Worm (Caenorhabditis elegans) whole organism, young adult: ENCODE measurements around the gene smc-6.

ENCODE experiments used
- B0261.1 ChIP-seq: sonication (generic microtip); optimal IDR thresholded peaks from 2 replicates; lab custom pipeline; 2016; ENCODE audit warnings: mild to moderate bottlenecking, missing genetic modification characterization, moderate library complexity, missing compliant biosample characterization
- D2030.7 ChIP-seq: fragments of 200-800 bp; sonication (Bioruptor generic); IDR thresholded peaks from 2 replicates; pipeline ENCODE4 v1.3.6; 2022; ENCODE audit warnings: missing genetic modification reagents, missing genetic modification characterization, missing compliant biosample characterization
- F33H1.4 ChIP-seq: fragments of 200-800 bp; sonication (Bioruptor generic); IDR thresholded peaks from 2 replicates; pipeline ENCODE4 v1.3.6; 2022; ENCODE audit warnings: missing genetic modification reagents, missing genetic modification characterization, missing compliant biosample characterization
- F49E8.2 ChIP-seq: sonication (generic microtip); optimal IDR thresholded peaks from 3 replicates; lab custom pipeline; 2017; ENCODE audit warnings: missing genetic modification characterization, mild to moderate bottlenecking, missing compliant biosample characterization, antibody characterized with exemption, moderate library complexity; ENCODE audit not compliant: insufficient read depth
- F57C9.4 ChIP-seq: sonication (generic microtip); optimal IDR thresholded peaks from 2 replicates; lab custom pipeline; 2017; ENCODE audit warnings: mild to moderate bottlenecking, missing genetic modification characterization, missing compliant biosample characterization
- akir-1 ChIP-seq: fragments of 200-800 bp; sonication (Bioruptor generic); optimal IDR thresholded peaks from 2 replicates; lab custom pipeline; 2018; ENCODE audit warnings: mild to moderate bottlenecking, missing genetic modification characterization, moderate library complexity, missing compliant biosample characterization
- atf-7 ChIP-seq: sonication (generic microtip); optimal IDR thresholded peaks from 2 replicates; lab custom pipeline; 2017; ENCODE audit warnings: mild to moderate bottlenecking, missing genetic modification characterization, missing compliant biosample characterization
- attf-3 ChIP-seq: fragments of 200-800 bp; sonication (Bioruptor generic); conservative IDR thresholded peaks from 2 replicates; pipeline ENCODE4 v1.3.6; 2022; ENCODE audit warnings: missing genetic modification reagents, missing genetic modification characterization, missing compliant biosample characterization
- bed-2 ChIP-seq: fragments of 200-800 bp; sonication (Bioruptor generic); IDR thresholded peaks from 2 replicates; pipeline ENCODE4 v1.3.6; 2022; ENCODE audit warnings: missing genetic modification reagents, missing genetic modification characterization, missing compliant biosample characterization
- ceh-79 ChIP-seq: sonication (generic microtip); optimal IDR thresholded peaks from 2 replicates; lab custom pipeline; 2017; ENCODE audit warnings: mild to moderate bottlenecking, missing genetic modification characterization, missing compliant biosample characterization
- ceh-91 ChIP-seq: fragments of 200-800 bp; sonication (Bioruptor generic); IDR thresholded peaks from 2 replicates; pipeline ENCODE4 v1.3.6; 2022; ENCODE audit warnings: missing genetic modification reagents, missing genetic modification characterization, missing compliant biosample characterization
- dox-1 ChIP-seq: fragments of 200-800 bp; sonication (Bioruptor generic); IDR thresholded peaks from 2 replicates; pipeline ENCODE4 v1.3.6; 2022; ENCODE audit warnings: missing genetic modification reagents, missing genetic modification characterization, missing compliant biosample characterization
- dpl-1 ChIP-seq: fragments of 150-350 bp; optimal IDR thresholded peaks from 2 replicates; lab custom pipeline; 2014; ENCODE audit warnings: missing biosample characterization, missing genetic modification reagents, missing genetic modification characterization
- efl-1 ChIP-seq: fragments of 150-350 bp; optimal IDR thresholded peaks from 2 replicates; lab custom pipeline; 2014; ENCODE audit warnings: missing biosample characterization, missing genetic modification reagents, missing genetic modification characterization
- egl-44 ChIP-seq: fragments of 200-800 bp; sonication (Bioruptor generic); IDR thresholded peaks from 2 replicates; pipeline ENCODE4 v1.3.6; 2022; ENCODE audit warnings: missing genetic modification reagents, missing genetic modification characterization, missing compliant biosample characterization
- lag-1 ChIP-seq: fragments of 200-800 bp; sonication (Bioruptor generic); IDR thresholded peaks from 2 replicates; pipeline ENCODE4 v1.3.6; 2022; ENCODE audit warnings: missing genetic modification reagents, missing genetic modification characterization, missing compliant biosample characterization
- lin-54 ChIP-seq: fragments of 200-800 bp; sonication (Bioruptor generic); optimal IDR thresholded peaks from 2 replicates; lab custom pipeline; 2018; ENCODE audit warnings: mild to moderate bottlenecking, missing genetic modification characterization, missing compliant biosample characterization
- lsl-1 ChIP-seq: fragments of 200-800 bp; sonication (Bioruptor generic); optimal IDR thresholded peaks from 2 replicates; lab custom pipeline; 2018; ENCODE audit warnings: mild to moderate bottlenecking, missing genetic modification characterization, moderate library complexity, missing compliant biosample characterization
- madf-6 ChIP-seq: fragments of 200-800 bp; sonication (Bioruptor generic); IDR thresholded peaks from 2 replicates; pipeline ENCODE4 v1.3.6; 2022; ENCODE audit warnings: missing genetic modification reagents, missing genetic modification characterization, missing compliant biosample characterization
- mcd-1 ChIP-seq: fragments of 200-800 bp; sonication (Bioruptor generic); IDR thresholded peaks from 2 replicates; pipeline ENCODE4 v1.3.6; 2022; ENCODE audit warnings: missing genetic modification reagents, missing genetic modification characterization, missing compliant biosample characterization
- mel-28 ChIP-seq: sonication (generic microtip); optimal IDR thresholded peaks from 2 replicates; lab custom pipeline; 2016; ENCODE audit warnings: borderline replicate concordance, mild to moderate bottlenecking, missing genetic modification characterization, missing compliant biosample characterization
- nfya-2 ChIP-seq: fragments of 200-800 bp; sonication (Bioruptor generic); IDR thresholded peaks from 2 replicates; pipeline ENCODE4 v1.3.6; 2022; ENCODE audit warnings: missing genetic modification reagents, missing genetic modification characterization, missing compliant biosample characterization
- nhr-120 ChIP-seq: fragments of 200-800 bp; sonication (Bioruptor generic); IDR thresholded peaks from 2 replicates; pipeline ENCODE4 v1.3.6; 2022; ENCODE audit warnings: missing genetic modification characterization, missing compliant biosample characterization
- nhr-80 ChIP-seq: sonication (generic microtip); optimal IDR thresholded peaks from 2 replicates; lab custom pipeline; 2016; ENCODE audit warnings: missing genetic modification characterization, missing compliant biosample characterization
- nhr-90 ChIP-seq: sonication (generic microtip); optimal IDR thresholded peaks from 2 replicates; lab custom pipeline; 2016; ENCODE audit warnings: missing genotype, mild to moderate bottlenecking, missing genetic modification characterization, missing compliant biosample characterization
- sdz-38 ChIP-seq: sonication (generic microtip); optimal IDR thresholded peaks from 2 replicates; lab custom pipeline; 2016; ENCODE audit warnings: missing genotype, missing genetic modification characterization, missing compliant biosample characterization
- snpc-1.1 ChIP-seq: sonication (generic microtip); optimal IDR thresholded peaks from 2 replicates; lab custom pipeline; 2017; ENCODE audit warnings: missing genetic modification characterization, mild to moderate bottlenecking, missing compliant biosample characterization, antibody characterized with exemption, moderate library complexity, missing genotype, missing genetic modification reagents; ENCODE audit not compliant: insufficient read depth
- tlf-1 ChIP-seq: fragments of 200-800 bp; sonication (Bioruptor generic); optimal IDR thresholded peaks from 2 replicates; lab custom pipeline; 2018; ENCODE audit warnings: mild to moderate bottlenecking, missing genetic modification characterization, missing compliant biosample characterization
- xnd-1 ChIP-seq: sonication (generic microtip); optimal IDR thresholded peaks from 2 replicates; lab custom pipeline; 2016; ENCODE audit warnings: missing genotype, missing genetic modification reagents, missing genetic modification characterization, missing compliant biosample characterization
- ztf-18 ChIP-seq: sonication (generic microtip); optimal IDR thresholded peaks from 2 replicates; lab custom pipeline; 2016; ENCODE audit warnings: missing genotype, mild to moderate bottlenecking, missing genetic modification characterization, missing compliant biosample characterization

smc-6 gene

ce11 chrII:11569213-11569868 is 9.2 kb upstream of the smc-6 start, which contains the start of the genes F54D5.23 and F54D5.4:
Gene F54D5.23, minus strand, starts transcription at chrII:11569287.
Gene F54D5.4, plus strand, starts transcription at chrII:11569818.
- no peak for TF ChIP-seq ztf-18 (tag; lab: Kevin White, UChicago)
- TF ChIP-seq xnd-1 (tag; lab: Kevin White, UChicago), result no peak
- TF ChIP-seq akir-1 (GFP tag; lab: Kevin White, UChicago), result no peak
- no peak for TF ChIP-seq mel-28 (tag; lab: Kevin White, UChicago)
- no peak for TF ChIP-seq lag-1 (GFP tag; lab: Robert Waterston, UW)
- no peak for TF ChIP-seq tlf-1 (GFP tag; lab: Kevin White, UChicago)
- TF ChIP-seq nhr-80 (tag; lab: Kevin White, UChicago), result peak; percentile 57

DNA sequence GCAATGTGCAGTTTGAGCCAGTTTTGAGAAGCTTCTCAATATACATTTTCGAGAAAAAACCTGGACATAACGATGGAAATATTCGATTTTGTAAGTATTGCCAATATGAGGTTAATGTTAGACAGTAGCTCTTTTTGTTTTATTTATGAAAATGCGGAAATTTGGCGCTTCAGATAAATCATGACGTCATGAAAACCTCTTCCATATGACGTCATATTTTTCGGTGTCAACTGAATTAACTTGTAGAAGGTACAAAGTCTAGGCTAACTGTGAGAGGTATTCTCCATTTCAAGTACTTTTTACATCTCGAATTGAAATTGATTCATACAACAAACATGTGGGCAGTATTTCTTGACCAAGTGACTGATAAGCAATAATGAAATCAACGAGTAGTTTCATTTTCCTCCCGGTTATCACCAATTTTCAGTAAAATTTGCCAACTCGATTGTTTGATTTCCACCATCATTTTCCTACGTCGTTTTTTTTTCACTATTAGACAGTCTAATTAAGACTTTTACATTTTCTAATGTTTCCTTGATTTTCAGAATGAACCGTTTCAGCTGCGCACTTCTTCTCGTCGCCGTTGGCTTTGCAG is 7.2 kb upstream of the smc-6 start, which contains the start of gene F54D5.3:
Gene F54D5.3 (plus strand): TSS at position 546 of the 595 bp plus-strand sequence.
- TF ChIP-seq atf-7 (tag; lab: Kevin White, UChicago) (peak; percentile 42), ceh-79 (tag; lab: Kevin White, UChicago) (no peak), nhr-80 (tag; lab: Kevin White, UChicago) (peak; percentile 65), sdz-38 (tag; lab: Kevin White, UChicago) (no peak)

ce11 chrII:11572944-11573343 is 5.6 kb upstream of the smc-6 start, which contains the start of gene F54D5.2:
Gene F54D5.2, plus strand, starts transcription at chrII:11573180.
- TF ChIP-seq F33H1.4 (GFP tag; lab: Robert Waterston, UW) (peak; percentile 84), efl-1 (peak; percentile 39), dox-1 (GFP tag; lab: Robert Waterston, UW) (no peak), ceh-79 (tag; lab: Kevin White, UChicago) (no peak), nhr-90 (tag; lab: Kevin White, UChicago) (no peak), madf-6 (peak; percentile 79), bed-2 (GFP tag; lab: Robert Waterston, UW) (no peak), nfya-2 (GFP tag; lab: Robert Waterston, UW) (no peak), lsl-1 (peak; percentile 89), nhr-120 (GFP tag; lab: Robert Waterston, UW) (no peak), F57C9.4 (tag; lab: Kevin White, UChicago) (no peak), B0261.1 (tag; lab: Kevin White, UChicago) (no peak), xnd-1 (tag; lab: Kevin White, UChicago) (peak; percentile 62), mcd-1 (GFP tag; lab: Robert Waterston, UW) (no peak), egl-44 (no peak), D2030.7 (GFP tag; lab: Robert Waterston, UW) (0 out of 2 replicates have a peak, but pooled peaks have one; percentile 12), ceh-91 (GFP tag; lab: Robert Waterston, UW) (0 out of 2 replicates have a peak, but pooled peaks have one; percentile 31), lin-54 (GFP tag; lab: Kevin White, UChicago) (peak; percentile 74), dpl-1 (GFP tag; lab: Kevin White, UChicago) (peak; percentile 9), F49E8.2 (peak; percentile 32), snpc-1.1 (no peak)

DNA sequence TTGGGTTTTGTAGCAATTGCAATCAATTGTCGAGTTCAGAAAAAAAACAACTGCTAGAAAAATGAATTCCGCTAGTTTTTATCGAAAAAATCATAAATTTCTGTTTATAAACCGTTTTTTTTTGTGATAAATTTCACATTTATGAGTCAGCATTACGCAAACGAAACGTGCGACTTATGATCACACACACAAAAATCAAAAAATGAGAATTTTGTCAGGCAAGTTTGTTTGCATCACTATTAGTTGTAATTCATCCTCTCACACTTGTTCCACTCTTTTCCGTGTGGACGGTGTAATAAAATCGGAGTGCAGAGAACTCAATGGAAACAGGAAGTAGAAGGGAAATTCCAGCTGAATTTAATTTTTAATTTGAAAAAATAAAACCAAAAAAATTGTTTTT is 1.1 kb upstream of the smc-6 start, which contains the start of gene pcs-1:
Gene pcs-1 (minus strand): TSS at position 344 of the 400 bp plus-strand sequence.
- TF ChIP-seq nhr-80 (tag; lab: Kevin White, UChicago), result peak; percentile 7
- no peak for TF ChIP-seq attf-3 (GFP tag; lab: Robert Waterston, UW)
